Fruit fly (Drosophila melanogaster): Measurements from ENCODE around the gene wupA.

Gene wupA

dm6 chrX:18058108-18058507 is 58.6 kb downstream of the wupA start (continued):
- TF ChIP-seq Dek (tag; optimal IDR thresholded peaks at IDR 0.05) (no peak), tio (GFP tag; optimal IDR thresholded peaks at IDR 0.05) (no peak), CG7839 (tag; optimal IDR thresholded peaks at IDR 0.05) (peak; percentile 38), Doc3 (GFP tag; IDR thresholded peaks at IDR 0.05; ENCODE audit: partially characterized antibody) (no peak), CG30020 (tag; optimal IDR thresholded peaks at IDR 0.05) (no peak), gcm2 (GFP tag; optimal IDR thresholded peaks at IDR 0.05) (no peak), Bteb2 (GFP tag; optimal IDR thresholded peaks at IDR 0.05) (no peak), mam (GFP tag; optimal IDR thresholded peaks at IDR 0.05) (no peak), CG4328 (GFP tag; optimal IDR thresholded peaks at IDR 0.05) (no peak), exex (tag; optimal IDR thresholded peaks at IDR 0.05) (no peak), slbo (GFP tag; IDR thresholded peaks at IDR 0.05) (no peak), amos (GFP tag; IDR thresholded peaks at IDR 0.05; ENCODE audit: partially characterized antibody) (no peak), CG17361 (GFP tag; IDR thresholded peaks at IDR 0.05) (0 out of 3 replicates have a peak, but pooled peaks have one; percentile 11), CG11398 (GFP tag; optimal IDR thresholded peaks at IDR 0.05) (no peak), lab (GFP tag; optimal IDR thresholded peaks at IDR 0.05) (peak; percentile 44), Hand (GFP tag; optimal IDR thresholded peaks at IDR 0.05) (peak; percentile 39), CG10147 (GFP tag; optimal IDR thresholded peaks at IDR 0.05) (peak; percentile 2), scrt (GFP tag; optimal IDR thresholded peaks at IDR 0.05) (no peak), CG9932 (GFP tag; IDR thresholded peaks at IDR 0.05) (no peak), CG13287 (GFP tag; IDR thresholded peaks at IDR 0.05; ENCODE audit: partially characterized antibody) (no peak), dan (GFP tag; IDR thresholded peaks at IDR 0.05) (no peak), ci (GFP tag; IDR thresholded peaks at IDR 0.05) (no peak), CG8924 (tag; optimal IDR thresholded peaks at IDR 0.05) (no peak), MTF-1 (GFP tag; optimal IDR thresholded peaks at IDR 0.05; ENCODE audit: borderline replicate concordance) (no peak), Dbx (GFP tag; IDR thresholded peaks at IDR 0.05) (no peak), Atf-2 (GFP tag; optimal IDR thresholded peaks at IDR 0.05) (no peak), CG6683 (GFP tag; optimal IDR thresholded peaks at IDR 0.05) (no peak), CG6689 (GFP tag; IDR thresholded peaks at IDR 0.05) (0 out of 2 replicates have a peak, but pooled peaks have one; percentile 8), CG2120 (GFP tag; optimal IDR thresholded peaks at IDR 0.05) (peak; percentile 30), nom (GFP tag; optimal IDR thresholded peaks at IDR 0.05) (no peak), CG10321 (GFP tag; IDR thresholded peaks at IDR 0.05) (no peak), cato (GFP tag; optimal IDR thresholded peaks at IDR 0.05; ENCODE audit: borderline replicate concordance) (no peak), Usf (GFP tag; optimal IDR thresholded peaks at IDR 0.05) (no peak), Sin3A (optimal IDR thresholded peaks at IDR 0.05) (no peak), Eip74EF (GFP tag; optimal IDR thresholded peaks at IDR 0.05) (no peak), Ravus (GFP tag; IDR thresholded peaks at IDR 0.05) (no peak), gce (GFP tag; IDR thresholded peaks at IDR 0.05) (no peak), CG3281 (GFP tag; optimal IDR thresholded peaks at IDR 0.05) (peak; percentile 5), cwo (GFP tag; optimal IDR thresholded peaks at IDR 0.05) (peak; percentile 15), CG17829 (tag; optimal IDR thresholded peaks at IDR 0.05) (no peak), ems (GFP tag; optimal IDR thresholded peaks at IDR 0.05) (no peak), lola (GFP tag; optimal IDR thresholded peaks at IDR 0.05) (no peak), CG4617 (GFP tag; optimal IDR thresholded peaks at IDR 0.05; ENCODE audit: borderline replicate concordance) (no peak), Lim3 (GFP tag; IDR thresholded peaks at IDR 0.05) (no peak), klu (GFP tag; IDR thresholded peaks at IDR 0.05) (no peak), cad (GFP tag; optimal IDR thresholded peaks at IDR 0.05) (no peak), CG14667 (GFP tag; IDR thresholded peaks at IDR 0.05) (no peak), kni (GFP tag; optimal IDR thresholded peaks at IDR 0.05) (no peak), CG17912 (GFP tag; optimal IDR thresholded peaks at IDR 0.05) (no peak), fd96Cb (tag; optimal IDR thresholded peaks at IDR 0.05) (no peak), Lhr (GFP tag; optimal IDR thresholded peaks at IDR 0.05) (no peak)
